Worm (Caenorhabditis elegans): ENCODE measurements around the gene ttr-22.

DNA sequence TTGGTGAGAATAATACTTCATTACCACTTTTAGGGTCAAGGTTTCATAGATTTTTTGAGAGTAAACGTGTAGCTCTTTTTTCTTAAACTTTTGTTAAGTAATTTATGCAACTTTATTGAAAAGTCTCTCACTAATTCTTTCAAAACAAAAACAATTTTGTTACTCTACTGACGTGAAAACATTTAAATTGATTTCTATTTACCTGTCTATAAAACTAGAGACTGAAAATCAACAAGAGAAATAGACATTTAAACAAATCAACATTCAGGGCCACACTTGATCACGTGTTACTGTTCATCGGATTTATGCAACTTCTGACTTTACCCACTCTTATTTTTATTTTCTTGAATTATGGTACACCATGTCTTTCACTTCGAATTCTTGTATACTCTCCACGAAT lies 15.2 kb downstream of the ttr-22 start, which contains the start of gene ugt-55:
- TF ChIP-seq fos-1 (tag; optimal IDR thresholded peaks at IDR 0.05) (no peak), R02D3.7 (tag; optimal IDR thresholded peaks at IDR 0.05) (no peak), nhr-67 (tag; optimal IDR thresholded peaks at IDR 0.05) (no peak), snpc-4 (tag; optimal IDR thresholded peaks at IDR 0.05) (no peak), jun-1 (tag; optimal IDR thresholded peaks at IDR 0.05) (no peak), nhr-237 (tag; optimal IDR thresholded peaks at IDR 0.05) (no peak), unc-62 (GFP tag; optimal IDR thresholded peaks at IDR 0.05) (no peak), skn-1 (tag; optimal IDR thresholded peaks at IDR 0.05) (no peak), nhr-12 (tag; optimal IDR thresholded peaks at IDR 0.05) (no peak), fkh-10 (GFP tag; optimal IDR thresholded peaks at IDR 0.05) (no peak), ama-1 (optimal IDR thresholded peaks at IDR 0.05) (no peak), ceh-82 (tag; optimal IDR thresholded peaks at IDR 0.05) (no peak), pqm-1 (tag; optimal IDR thresholded peaks at IDR 0.05) (no peak), unc-39 (tag; optimal IDR thresholded peaks at IDR 0.05) (no peak)

All from whole organism, L3 larva.